Worm (Caenorhabditis elegans): ENCODE measurements around the gene jmjd-1.1.

The jmjd-1.1 gene

DNA sequence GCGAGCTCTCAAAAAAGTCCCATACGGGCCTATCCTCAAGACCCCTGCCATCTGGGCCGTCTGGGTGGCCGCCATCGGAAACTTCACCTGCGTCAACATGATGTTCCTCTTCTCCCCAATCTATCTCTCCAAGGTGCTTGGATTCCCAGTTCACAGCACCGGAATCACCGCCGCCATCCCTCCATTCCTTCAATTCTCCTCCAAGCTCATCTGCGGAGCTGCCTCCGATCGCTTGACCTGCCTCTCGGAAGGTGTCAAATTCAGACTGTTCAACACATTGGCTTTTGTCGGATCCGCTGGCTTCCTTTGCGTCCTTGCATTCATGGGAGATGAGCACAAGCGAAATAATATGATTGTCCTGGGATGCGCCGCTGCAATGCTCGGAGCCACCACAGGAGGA lies 38.6 kb downstream of the jmjd-1.1 start:
- TF ChIP-seq lin-13 (GFP tag; optimal IDR thresholded peaks at IDR 0.05) (no peak), peb-1 (tag; optimal IDR thresholded peaks at IDR 0.05) (no peak), sem-4 (tag; optimal IDR thresholded peaks at IDR 0.05) (no peak), ztf-11 (tag; optimal IDR thresholded peaks at IDR 0.05) (no peak), elt-3 (tag; optimal IDR thresholded peaks at IDR 0.05) (no peak), crh-2 (tag; optimal IDR thresholded peaks at IDR 0.05) (no peak), C34F6.9 (tag; optimal IDR thresholded peaks at IDR 0.05) (no peak), nhr-23 (tag; optimal IDR thresholded peaks at IDR 0.05) (no peak), mdl-1 (tag; optimal IDR thresholded peaks at IDR 0.05) (no peak), lin-39 (tag; optimal IDR thresholded peaks at IDR 0.05) (no peak), gmeb-1 (tag; optimal IDR thresholded peaks at IDR 0.05) (no peak), skn-1 (tag; optimal IDR thresholded peaks at IDR 0.05) (no peak), F13H6.1 (tag; optimal IDR thresholded peaks at IDR 0.05) (no peak)

DNA sequence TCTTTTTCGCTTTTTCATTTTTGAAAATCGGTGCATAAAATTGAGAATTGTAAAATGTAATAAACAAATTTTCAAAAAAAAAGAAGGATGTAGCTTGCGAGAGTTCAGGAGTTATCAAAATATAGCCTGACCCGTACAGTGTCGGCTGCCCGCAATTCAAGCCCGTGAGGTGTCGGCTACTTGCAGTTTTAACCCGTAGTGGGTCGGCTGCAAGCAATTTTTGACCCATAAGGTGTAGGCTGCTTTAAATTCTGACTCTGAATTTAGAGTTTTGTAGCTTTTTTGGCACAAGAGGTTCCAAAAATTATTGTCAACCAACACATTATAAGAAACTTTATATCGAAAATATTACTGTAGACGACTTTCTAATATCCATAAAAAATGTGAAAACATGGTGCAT lies 39.6 kb downstream of the jmjd-1.1 start:
- TF ChIP-seq nhr-21 (tag; optimal IDR thresholded peaks at IDR 0.05) (peak; percentile 52), snpc-4 (tag; optimal IDR thresholded peaks at IDR 0.05) (peak; percentile 18), ama-1 (optimal IDR thresholded peaks at IDR 0.05) (peak; percentile 57), sma-9 (GFP tag; optimal IDR thresholded peaks at IDR 0.05) (no peak), sma-9 (tag; optimal IDR thresholded peaks at IDR 0.05) (no peak), skn-1 (tag; optimal IDR thresholded peaks at IDR 0.05) (no peak), mbf-1 (tag; optimal IDR thresholded peaks at IDR 0.05) (no peak), lin-39 (tag; optimal IDR thresholded peaks at IDR 0.05) (no peak)

ce11 chrII:11849572-11849971 lies 43.2 kb downstream of the jmjd-1.1 start:
- TF ChIP-seq nhr-21 (tag; optimal IDR thresholded peaks at IDR 0.05): peak; percentile 13
- TF ChIP-seq mab-5 (tag; optimal IDR thresholded peaks at IDR 0.05): no peak
- TF ChIP-seq nhr-25 (tag; optimal IDR thresholded peaks at IDR 0.05): peak; percentile 21
- peak; percentile 53 for TF ChIP-seq sma-9 (GFP tag; optimal IDR thresholded peaks at IDR 0.05)
- no peak for TF ChIP-seq sma-9 (tag; optimal IDR thresholded peaks at IDR 0.05)
- no peak for TF ChIP-seq R02D3.7 (tag; optimal IDR thresholded peaks at IDR 0.05)

DNA sequence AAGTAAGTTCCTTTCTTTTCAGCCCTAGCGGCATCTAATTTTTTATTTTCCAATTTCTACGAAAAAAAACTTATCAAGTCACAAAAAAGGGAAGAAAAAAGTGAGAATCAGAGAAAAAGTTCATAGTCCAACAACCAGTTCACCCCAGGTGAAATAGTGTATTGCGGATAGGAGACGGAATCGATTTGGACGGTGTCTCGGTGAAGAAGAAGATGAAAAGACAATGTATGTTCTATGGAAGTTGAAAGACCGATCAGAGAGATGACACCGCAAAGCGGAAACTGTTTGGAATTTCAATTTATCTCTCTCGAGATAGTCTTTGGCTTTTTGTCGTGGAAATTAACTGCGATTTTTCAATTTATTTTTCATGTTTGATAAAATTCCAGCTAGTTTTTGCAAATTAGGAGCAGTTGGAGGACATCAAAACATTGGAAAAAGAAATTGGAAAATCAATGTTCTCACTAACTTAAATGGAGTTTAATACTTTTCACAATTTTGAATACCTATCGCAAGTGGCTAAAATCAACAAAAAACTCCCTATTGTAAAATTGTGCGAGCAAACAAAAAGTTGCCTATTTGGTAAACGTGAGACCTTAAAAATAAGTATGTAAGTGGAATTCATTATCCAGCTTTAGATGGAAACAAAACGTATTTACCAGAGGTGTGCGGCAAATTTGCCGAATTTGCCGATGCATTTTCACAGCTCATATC lies 46.0 kb downstream of the jmjd-1.1 start:
- TF ChIP-seq nhr-6 (tag; optimal IDR thresholded peaks at IDR 0.05) (no peak), C34F6.9 (tag; optimal IDR thresholded peaks at IDR 0.05) (no peak), egl-27 (tag; optimal IDR thresholded peaks at IDR 0.05) (peak; percentile 24), lin-13 (GFP tag; optimal IDR thresholded peaks at IDR 0.05) (no peak), nhr-21 (tag; optimal IDR thresholded peaks at IDR 0.05) (peak; percentile 66), sma-9 (GFP tag; optimal IDR thresholded peaks at IDR 0.05) (peak; percentile 86), sma-9 (tag; optimal IDR thresholded peaks at IDR 0.05) (no peak), nhr-25 (tag; optimal IDR thresholded peaks at IDR 0.05) (peak; percentile 67), peb-1 (tag; optimal IDR thresholded peaks at IDR 0.05) (no peak), mdl-1 (tag; optimal IDR thresholded peaks at IDR 0.05) (peak in 1 of 2 experiments; percentile 27), sma-3 (GFP tag; optimal IDR thresholded peaks at IDR 0.05) (peak; percentile 27)

DNA sequence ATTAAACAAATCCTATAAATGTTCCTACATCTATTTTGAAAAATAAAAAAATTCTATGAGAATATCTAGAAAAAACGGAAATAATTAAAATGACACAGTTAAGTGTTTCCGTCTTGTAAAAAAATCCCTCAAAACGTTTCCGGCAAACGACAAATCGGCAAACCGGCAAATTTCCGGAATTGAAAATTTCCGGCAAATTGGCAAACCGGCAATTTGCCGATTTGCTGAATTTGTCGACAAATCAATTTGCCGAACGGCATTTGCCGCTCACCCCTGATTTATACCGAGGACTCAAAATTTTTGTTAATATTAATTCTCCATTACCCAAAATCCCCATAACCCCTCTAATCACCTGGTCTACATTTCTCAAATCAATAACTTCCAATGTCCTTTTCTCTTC lies 46.8 kb downstream of the jmjd-1.1 start:
- TF ChIP-seq nhr-10 (tag; optimal IDR thresholded peaks at IDR 0.05): no peak

ce11 chrII:11854749-11855148 lies 48.4 kb downstream of the jmjd-1.1 start:
- no peak for TF ChIP-seq F13H6.1 (tag; optimal IDR thresholded peaks at IDR 0.05)
- no peak for TF ChIP-seq blmp-1 (tag; optimal IDR thresholded peaks at IDR 0.05; ENCODE audit: insufficient read depth)
- TF ChIP-seq ama-1 (optimal IDR thresholded peaks at IDR 0.05): no peak
- no peak for TF ChIP-seq nhr-237 (tag; optimal IDR thresholded peaks at IDR 0.05)
- no peak for TF ChIP-seq unc-39 (tag; optimal IDR thresholded peaks at IDR 0.05)

DNA sequence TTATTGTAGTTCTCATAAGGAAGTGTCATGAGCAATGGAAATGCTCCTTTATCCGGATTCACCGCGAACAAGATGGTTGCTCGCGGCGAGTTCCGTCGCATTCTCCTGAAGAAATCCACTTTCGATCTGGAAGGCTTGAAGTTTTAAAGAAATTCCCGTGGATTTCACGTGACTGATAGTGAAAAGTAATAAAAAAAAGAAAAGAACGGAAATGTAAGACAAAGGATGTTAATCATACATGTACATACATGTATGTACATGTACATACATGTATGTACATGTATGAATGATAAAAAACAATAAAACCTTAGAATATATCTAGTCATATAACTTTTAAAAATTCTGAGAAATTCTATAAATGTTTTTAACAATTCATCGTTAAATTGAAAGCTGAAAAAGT lies 50.0 kb downstream of the jmjd-1.1 start, which contains the start of gene clh-1:
clh-1 (minus strand) TSS at position 101 of the 400 bp plus-strand sequence.
- no peak for TF ChIP-seq nhr-6 (tag; optimal IDR thresholded peaks at IDR 0.05)
- no peak for TF ChIP-seq mab-5 (tag; optimal IDR thresholded peaks at IDR 0.05)
- TF ChIP-seq unc-62 (GFP tag; optimal IDR thresholded peaks at IDR 0.05): no peak
- TF ChIP-seq ama-1 (optimal IDR thresholded peaks at IDR 0.05): no peak
- no peak for TF ChIP-seq elt-3 (tag; optimal IDR thresholded peaks at IDR 0.05)
- TF ChIP-seq ztf-1 (GFP tag; conservative IDR thresholded peaks at IDR 0.05): no peak
- TF ChIP-seq nhr-23 (tag; optimal IDR thresholded peaks at IDR 0.05): no peak
- TF ChIP-seq zag-1 (tag; optimal IDR thresholded peaks at IDR 0.05): no peak
- TF ChIP-seq alr-1 (tag; optimal IDR thresholded peaks at IDR 0.05): no peak
- no peak for TF ChIP-seq unc-39 (tag; optimal IDR thresholded peaks at IDR 0.05)
- TF ChIP-seq sma-9 (GFP tag; optimal IDR thresholded peaks at IDR 0.05): no peak
- no peak for TF ChIP-seq sma-9 (tag; optimal IDR thresholded peaks at IDR 0.05)
- no peak for TF ChIP-seq lin-11 (tag; optimal IDR thresholded peaks at IDR 0.05)
- TF ChIP-seq nhr-12 (tag; optimal IDR thresholded peaks at IDR 0.05): no peak
- no peak for TF ChIP-seq Y55F3AM.14 (GFP tag; optimal IDR thresholded peaks at IDR 0.05)
- no peak for TF ChIP-seq ztf-4 (tag; optimal IDR thresholded peaks at IDR 0.05)
- no peak for TF ChIP-seq elt-1 (tag; optimal IDR thresholded peaks at IDR 0.05)
- TF ChIP-seq nhr-77 (tag; optimal IDR thresholded peaks at IDR 0.05): no peak
- no peak for TF ChIP-seq crh-2 (tag; optimal IDR thresholded peaks at IDR 0.05)
- no peak for TF ChIP-seq sem-4 (tag; optimal IDR thresholded peaks at IDR 0.05)
